Fruit fly (Drosophila melanogaster): ENCODE measurements around the gene CG1116.

Gene CG1116

DNA sequence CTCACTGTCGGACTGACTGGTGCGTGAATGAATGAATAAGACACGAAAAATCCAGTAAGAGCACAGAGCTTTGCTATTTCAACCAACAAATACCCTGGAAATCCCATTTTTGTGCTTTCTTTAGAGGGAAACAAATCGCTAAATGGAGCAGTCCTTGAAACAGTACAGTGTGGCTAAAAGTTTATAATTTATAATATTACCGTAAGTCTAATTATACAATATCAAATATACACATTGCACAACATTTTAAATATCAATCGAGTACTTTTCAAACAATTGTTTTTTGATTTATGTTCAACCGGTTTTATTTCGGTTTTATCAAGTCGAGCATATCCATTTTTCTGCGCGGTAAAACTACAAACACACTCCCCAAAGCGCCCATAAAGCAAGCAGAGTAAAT is 26.2 kb upstream of the CG1116 start (continued):
- TF ChIP-seq CG7556 (GFP tag; optimal IDR thresholded peaks at IDR 0.05): peak; percentile 10
- no peak for TF ChIP-seq bab2 (GFP tag; optimal IDR thresholded peaks at IDR 0.05)
- TF ChIP-seq CG7357 (GFP tag; IDR thresholded peaks at IDR 0.05): no peak
- TF ChIP-seq sqz (GFP tag; optimal IDR thresholded peaks at IDR 0.05): no peak
- no peak for TF ChIP-seq Drgx (GFP tag; IDR thresholded peaks at IDR 0.05)
- TF ChIP-seq Hmr (GFP tag; optimal IDR thresholded peaks at IDR 0.05): peak; percentile 20
- TF ChIP-seq lmd (GFP tag; IDR thresholded peaks at IDR 0.05): no peak
- no peak for TF ChIP-seq CG13296 (GFP tag; optimal IDR thresholded peaks at IDR 0.05)
- TF ChIP-seq CG6254 (GFP tag; optimal IDR thresholded peaks at IDR 0.05): no peak
- no peak for TF ChIP-seq Rx (GFP tag; IDR thresholded peaks at IDR 0.05)
- TF ChIP-seq gem (tag; optimal IDR thresholded peaks at IDR 0.05): peak; percentile 31
- TF ChIP-seq mam (GFP tag; optimal IDR thresholded peaks at IDR 0.05): no peak
- no peak for TF ChIP-seq CG18619 (GFP tag; optimal IDR thresholded peaks at IDR 0.05)
- TF ChIP-seq bsh (GFP tag; optimal IDR thresholded peaks at IDR 0.05): no peak
- TF ChIP-seq trem (tag; optimal IDR thresholded peaks at IDR 0.05): no peak
- peak; percentile 42 for TF ChIP-seq lab (GFP tag; optimal IDR thresholded peaks at IDR 0.05)
- TF ChIP-seq CG6765 (GFP tag; optimal IDR thresholded peaks at IDR 0.05): no peak
- TF ChIP-seq ATbp (GFP tag; optimal IDR thresholded peaks at IDR 0.05): no peak
- TF ChIP-seq CG2678 (tag; optimal IDR thresholded peaks at IDR 0.05): peak; percentile 17
- TF ChIP-seq ab (GFP tag; optimal IDR thresholded peaks at IDR 0.05): no peak
- TF ChIP-seq mld (GFP tag; IDR thresholded peaks at IDR 0.05; ENCODE audit: partially characterized antibody): no peak
- no peak for TF ChIP-seq dysf (GFP tag; IDR thresholded peaks at IDR 0.05)
- TF ChIP-seq sens (GFP tag): no peak
- TF ChIP-seq Med (GFP tag): no peak
- no peak for TF ChIP-seq HLH3B (GFP tag; IDR thresholded peaks at IDR 0.05)
- no peak for TF ChIP-seq h (optimal IDR thresholded peaks at IDR 0.05)
- peak; percentile 25 for TF ChIP-seq Meics (GFP tag; optimal IDR thresholded peaks at IDR 0.05)
- TF ChIP-seq sens-2 (GFP tag; IDR thresholded peaks at IDR 0.05): no peak
- TF ChIP-seq chn (GFP tag; optimal IDR thresholded peaks at IDR 0.05): no peak
- no peak for TF ChIP-seq scrt (GFP tag; optimal IDR thresholded peaks at IDR 0.05)
- TF ChIP-seq Fer3 (tag; optimal IDR thresholded peaks at IDR 0.05): no peak
- TF ChIP-seq onecut (GFP tag; IDR thresholded peaks at IDR 0.05): no peak
- no peak for TF ChIP-seq tup (GFP tag; optimal IDR thresholded peaks at IDR 0.05)
- no peak for TF ChIP-seq lola (GFP tag; optimal IDR thresholded peaks at IDR 0.05)
- no peak for TF ChIP-seq CG9215 (GFP tag; IDR thresholded peaks at IDR 0.05)
- peak; percentile 3 for TF ChIP-seq Xbp1 (GFP tag; optimal IDR thresholded peaks at IDR 0.05)
- no peak for TF ChIP-seq CG10209 (GFP tag; optimal IDR thresholded peaks at IDR 0.05)
- no peak for TF ChIP-seq dan (GFP tag; IDR thresholded peaks at IDR 0.05)
- no peak for TF ChIP-seq Mrtf (GFP tag; IDR thresholded peaks at IDR 0.05)
- TF ChIP-seq eve (GFP tag; optimal IDR thresholded peaks at IDR 0.05): peak in 1 of 2 experiments; percentile 48
- TF ChIP-seq ssp (GFP tag; IDR thresholded peaks at IDR 0.05): no peak
- no peak for TF ChIP-seq CG12391 (tag; optimal IDR thresholded peaks at IDR 0.05)
- TF ChIP-seq CG10366 (GFP tag; IDR thresholded peaks at IDR 0.05): no peak
- no peak for TF ChIP-seq disco-r (GFP tag; optimal IDR thresholded peaks at IDR 0.05)
- no peak for TF ChIP-seq tll (GFP tag; optimal IDR thresholded peaks at IDR 0.05)
- no peak for TF ChIP-seq Atf3 (GFP tag; optimal IDR thresholded peaks at IDR 0.05)
- TF ChIP-seq gsb-n (tag; optimal IDR thresholded peaks at IDR 0.05): no peak
- no peak for TF ChIP-seq amos (GFP tag; IDR thresholded peaks at IDR 0.05; ENCODE audit: partially characterized antibody)
- no peak for TF ChIP-seq CG4707 (GFP tag; optimal IDR thresholded peaks at IDR 0.05)
- no peak for TF ChIP-seq Kr (GFP tag; optimal IDR thresholded peaks at IDR 0.05)
- no peak for TF ChIP-seq Hey (tag; optimal IDR thresholded peaks at IDR 0.05)
- TF ChIP-seq org-1 (GFP tag; optimal IDR thresholded peaks at IDR 0.05): no peak
